Fruit fly (Drosophila melanogaster) whole organism: ENCODE data around the gene Gcn2.
A peak's percentile ranks its signal among the peaks of the same experiment; 100 is the strongest.

Experiments used
- CG8478 ChIP-seq: fragments of >200 bp; optimal IDR thresholded peaks from 2 replicates; lab custom pipeline; 2018; ENCODE audit warnings: inconsistent platforms
- EcR ChIP-seq, 2 experiments: fragments of >200 bp; optimal IDR thresholded peaks; 2 replicates each; lab custom pipeline; 2017; ENCODE audit warnings: missing biosample characterization in 2 of 2, missing genetic modification characterization in 2 of 2, missing genetic modification reagents in 2 of 2
- pan ChIP-seq: fragments of >200 bp; optimal IDR thresholded peaks from 2 replicates; lab custom pipeline; 2017
- psq ChIP-seq: fragments of >200 bp; optimal IDR thresholded peaks from 2 replicates; lab custom pipeline; 2017
- usp ChIP-seq: fragments of >200 bp; optimal IDR thresholded peaks from 2 replicates; lab custom pipeline; 2017; ENCODE audit warnings: missing biosample characterization, missing genetic modification characterization, mixed read lengths

- no peak for TF ChIP-seq psq
- TF ChIP-seq EcR (GFP tag; optimal IDR thresholded peaks at IDR 0.05; lab: Kevin White, UChicago): no peak
- TF ChIP-seq usp (GFP tag; lab: Kevin White, UChicago): no peak
- peak; percentile 12 for TF ChIP-seq CG8478
- TF ChIP-seq pan: no peak
Observed at dm6 chr3R:31405277-31406207, 10.1 kb downstream of the Gcn2 start, which contains the start of gene PNPase.
